Fruit fly (Drosophila melanogaster): ENCODE results near the gene CG11756.

CG11756 gene

dm6 chrX:11326213-11326731 lies 21.6 kb upstream of the CG11756 start (continued):
- peak; percentile 69; the same call in 2 of the 3 replicates for TF ChIP-seq ci (GFP tag; IDR thresholded peaks at IDR 0.05)
- peak; percentile 37 for TF ChIP-seq CG10274 (GFP tag; optimal IDR thresholded peaks at IDR 0.05)
- TF ChIP-seq CG5953 (GFP tag; IDR thresholded peaks at IDR 0.05), result no peak
- TF ChIP-seq crp (GFP tag; optimal IDR thresholded peaks at IDR 0.05), result peak in 1 of 2 experiments; percentile 15
- peak; percentile 48 for TF ChIP-seq CG17829 (tag; optimal IDR thresholded peaks at IDR 0.05)
- no peak for TF ChIP-seq Deaf1 (tag; optimal IDR thresholded peaks at IDR 0.05)
- TF ChIP-seq knrl (GFP tag; IDR thresholded peaks at IDR 0.05; ENCODE audit: partially characterized antibody), result no peak
- TF ChIP-seq Atf-2 (GFP tag; optimal IDR thresholded peaks at IDR 0.05), result peak; percentile 24
- peak; percentile 58 for TF ChIP-seq CG9437 (GFP tag; optimal IDR thresholded peaks at IDR 0.05)
- peak; percentile 77 for TF ChIP-seq otp (GFP tag; IDR thresholded peaks at IDR 0.05)
- TF ChIP-seq Doc3 (GFP tag; IDR thresholded peaks at IDR 0.05; ENCODE audit: partially characterized antibody), result no peak
- TF ChIP-seq lola (GFP tag; optimal IDR thresholded peaks at IDR 0.05), result peak in 1 of 3 experiments; percentile 50
- peak; percentile 26; the same call in 1 of the 2 replicates for TF ChIP-seq CG11247 (GFP tag; IDR thresholded peaks at IDR 0.05)
- peak; percentile 13 for TF ChIP-seq twi (tag; optimal IDR thresholded peaks at IDR 0.05)
- TF ChIP-seq CG12104 (GFP tag; optimal IDR thresholded peaks at IDR 0.05), result peak; percentile 55
- TF ChIP-seq CG7786 (GFP tag; optimal IDR thresholded peaks at IDR 0.05), result peak; percentile 52
- TF ChIP-seq CG7271 (tag; optimal IDR thresholded peaks at IDR 0.05), result no peak
- no peak for TF ChIP-seq Dll (GFP tag; IDR thresholded peaks at IDR 0.05; ENCODE audit: partially characterized antibody)
- TF ChIP-seq ranshi (GFP tag; IDR thresholded peaks at IDR 0.05), result peak; percentile 63
- peak; percentile 70 for TF ChIP-seq HHEX (GFP tag; optimal IDR thresholded peaks at IDR 0.05)
- peak; percentile 40 for TF ChIP-seq fd3F (GFP tag; optimal IDR thresholded peaks at IDR 0.05)
- TF ChIP-seq CG1529 (GFP tag; optimal IDR thresholded peaks at IDR 0.05), result peak; percentile 57
- no peak for TF ChIP-seq bbx (GFP tag; IDR thresholded peaks at IDR 0.05; ENCODE audit: partially characterized antibody)
- TF ChIP-seq Dp (GFP tag; optimal IDR thresholded peaks at IDR 0.05), result no peak
- TF ChIP-seq CG8290 (GFP tag; optimal IDR thresholded peaks at IDR 0.05), result no peak
- TF ChIP-seq CG8290 (tag; optimal IDR thresholded peaks at IDR 0.05), result no peak
- peak; percentile 40; the same call in 1 of the 2 replicates for TF ChIP-seq ap (GFP tag; IDR thresholded peaks at IDR 0.05)
- TF ChIP-seq Atf3 (GFP tag; optimal IDR thresholded peaks at IDR 0.05), result no peak
- peak; percentile 45 for TF ChIP-seq CG13775 (GFP tag; optimal IDR thresholded peaks at IDR 0.05)
- TF ChIP-seq Poxn (GFP tag; IDR thresholded peaks at IDR 0.05), result no peak
- peak; percentile 57 for TF ChIP-seq CG18262 (tag; optimal IDR thresholded peaks at IDR 0.05)
- peak; percentile 54 for TF ChIP-seq HmgZ (tag; optimal IDR thresholded peaks at IDR 0.05)
- TF ChIP-seq D (optimal IDR thresholded peaks at IDR 0.05), result no peak
- peak; percentile 65 for TF ChIP-seq D (GFP tag; optimal IDR thresholded peaks at IDR 0.05)
- TF ChIP-seq pzg (GFP tag; optimal IDR thresholded peaks at IDR 0.05), result no peak
- peak; percentile 78 for TF ChIP-seq CG2120 (GFP tag; optimal IDR thresholded peaks at IDR 0.05)
- peak; percentile 54 for TF ChIP-seq CG34376 (GFP tag; optimal IDR thresholded peaks at IDR 0.05)
- TF ChIP-seq Hr3 (GFP tag; optimal IDR thresholded peaks at IDR 0.05), result peak; percentile 35
- TF ChIP-seq CG9609 (GFP tag; optimal IDR thresholded peaks at IDR 0.05), result peak; percentile 66
- TF ChIP-seq Antp (GFP tag; optimal IDR thresholded peaks at IDR 0.05), result peak; percentile 41
- peak; percentile 40; the same call in 1 of the 2 replicates for TF ChIP-seq Oaz (GFP tag; IDR thresholded peaks at IDR 0.05)
- TF ChIP-seq sc (optimal IDR thresholded peaks at IDR 0.05), result no peak
- TF ChIP-seq sc (GFP tag; optimal IDR thresholded peaks at IDR 0.05), result peak; percentile 34
- TF ChIP-seq CG11696 (GFP tag; IDR thresholded peaks at IDR 0.05), result peak; percentile 89
- peak; percentile 62 for TF ChIP-seq CG10366 (GFP tag; IDR thresholded peaks at IDR 0.05)
- TF ChIP-seq HLH4C (GFP tag; IDR thresholded peaks at IDR 0.05; ENCODE audit: partially characterized antibody), result no peak
- peak; percentile 54 for TF ChIP-seq odd (GFP tag; optimal IDR thresholded peaks at IDR 0.05)
- no peak for TF ChIP-seq lov (optimal IDR thresholded peaks at IDR 0.05)
- TF ChIP-seq lov (GFP tag; IDR thresholded peaks at IDR 0.05), result no peak
- peak; percentile 78 for TF ChIP-seq kay (GFP tag; optimal IDR thresholded peaks at IDR 0.05)
- no peak for TF ChIP-seq CG31388 (GFP tag; optimal IDR thresholded peaks at IDR 0.05)
